Fruit fly (Drosophila melanogaster): ENCODE data around the gene SmydA-3.

The SmydA-3 gene

DNA sequence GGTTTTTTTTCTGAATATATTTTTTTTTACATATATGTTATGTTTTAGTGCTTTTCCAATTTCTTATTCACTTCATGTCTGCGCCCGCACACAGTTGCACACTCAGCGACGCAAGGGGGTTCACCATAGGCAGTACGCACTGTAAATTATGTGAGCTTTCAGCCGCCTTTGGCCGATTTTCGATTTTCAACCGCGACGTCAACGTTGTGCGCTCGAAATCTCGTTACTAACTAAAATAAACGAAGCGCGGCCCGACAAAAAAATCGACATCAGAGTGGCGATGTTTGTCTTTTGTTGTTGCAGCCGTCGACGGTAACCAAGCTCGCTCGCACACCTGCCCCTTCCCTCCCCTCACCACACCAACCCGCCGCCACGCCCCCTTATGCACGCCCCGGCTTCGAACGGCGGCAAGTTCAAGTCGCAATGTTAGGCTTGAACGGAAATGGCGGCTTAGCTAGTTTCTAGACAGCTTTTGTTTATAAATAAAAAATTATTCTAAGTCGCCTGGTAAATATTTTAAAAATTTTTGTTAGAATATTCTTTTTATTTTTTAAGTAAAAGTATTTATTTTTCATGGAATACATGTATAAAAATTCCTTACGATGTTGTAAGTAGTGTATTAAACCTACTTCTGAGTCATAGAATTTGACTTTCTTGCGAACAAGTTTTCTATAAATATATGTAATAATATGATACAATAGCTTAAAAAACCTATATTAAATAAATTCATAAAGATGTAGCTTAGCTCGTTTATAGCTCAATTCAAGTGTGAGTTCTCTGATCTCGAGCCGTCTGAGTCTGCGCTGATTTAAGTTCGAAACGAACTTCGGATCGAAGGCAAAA is 48.8 kb upstream of the SmydA-3 start, which contains the start of gene CG31869 (continued):
- no peak for TF ChIP-seq CG30403 (GFP tag; optimal IDR thresholded peaks at IDR 0.05)
- no peak for TF ChIP-seq unc-4 (GFP tag; IDR thresholded peaks at IDR 0.05; ENCODE audit: partially characterized antibody)
- no peak for TF ChIP-seq CG7357 (GFP tag; IDR thresholded peaks at IDR 0.05)
- no peak for TF ChIP-seq CG3995 (GFP tag; optimal IDR thresholded peaks at IDR 0.05)
- 0 out of 2 replicates have a peak, but pooled peaks have one; percentile 19 for TF ChIP-seq E2f1 (GFP tag; IDR thresholded peaks at IDR 0.05)
- TF ChIP-seq HLHmδ (GFP tag; optimal IDR thresholded peaks at IDR 0.05), result no peak
- TF ChIP-seq gt (GFP tag; IDR thresholded peaks at IDR 0.05), result no peak
- no peak for TF ChIP-seq slp2 (GFP tag; optimal IDR thresholded peaks at IDR 0.05)
- TF ChIP-seq Hmr (GFP tag; optimal IDR thresholded peaks at IDR 0.05), result no peak
- no peak for TF ChIP-seq ab (GFP tag; optimal IDR thresholded peaks at IDR 0.05)
- TF ChIP-seq CG10565 (GFP tag; optimal IDR thresholded peaks at IDR 0.05), result no peak
- TF ChIP-seq h (optimal IDR thresholded peaks at IDR 0.05), result no peak
- no peak for TF ChIP-seq zf30C (GFP tag; optimal IDR thresholded peaks at IDR 0.05)
- peak; percentile 28; the same call in 1 of the 2 replicates for TF ChIP-seq H2.0 (GFP tag; IDR thresholded peaks at IDR 0.05)
- no peak for TF ChIP-seq Abd-B (GFP tag; optimal IDR thresholded peaks at IDR 0.05)
- TF ChIP-seq tgo (GFP tag; IDR thresholded peaks at IDR 0.05), result no peak
- TF ChIP-seq ase (GFP tag; IDR thresholded peaks at IDR 0.05), result no peak
- TF ChIP-seq CG10462 (GFP tag; optimal IDR thresholded peaks at IDR 0.05), result no peak
- no peak for TF ChIP-seq B-H2 (GFP tag; optimal IDR thresholded peaks at IDR 0.05)
- TF ChIP-seq CG10274 (GFP tag; optimal IDR thresholded peaks at IDR 0.05), result no peak
- TF ChIP-seq CG18262 (tag; optimal IDR thresholded peaks at IDR 0.05), result no peak
- TF ChIP-seq hb (GFP tag; IDR thresholded peaks at IDR 0.05; ENCODE audit: partially characterized antibody), result no peak
- TF ChIP-seq CG13424 (tag; optimal IDR thresholded peaks at IDR 0.05), result no peak
- no peak for TF ChIP-seq Hand (GFP tag; optimal IDR thresholded peaks at IDR 0.05)
- TF ChIP-seq CG16813 (GFP tag; IDR thresholded peaks at IDR 0.05; ENCODE audit: partially characterized antibody), result no peak
- TF ChIP-seq CG17385 (GFP tag; optimal IDR thresholded peaks at IDR 0.05), result no peak
- no peak for TF ChIP-seq CkIIα-i1 (GFP tag; IDR thresholded peaks at IDR 0.05)
- no peak for TF ChIP-seq phol (tag; optimal IDR thresholded peaks at IDR 0.05)
- TF ChIP-seq CG3838 (GFP tag; optimal IDR thresholded peaks at IDR 0.05), result no peak
- TF ChIP-seq CG4730 (GFP tag; IDR thresholded peaks at IDR 0.05), result 0 out of 2 replicates have a peak, but pooled peaks have one; percentile 15
- TF ChIP-seq vnd (GFP tag; IDR thresholded peaks at IDR 0.05; ENCODE audit: partially characterized antibody), result no peak
- no peak for TF ChIP-seq jumu (GFP tag; optimal IDR thresholded peaks at IDR 0.05)
- TF ChIP-seq Bdp1 (GFP tag; optimal IDR thresholded peaks at IDR 0.05), result no peak
- TF ChIP-seq insv (GFP tag; optimal IDR thresholded peaks at IDR 0.05), result no peak
- no peak for TF ChIP-seq CG33213 (GFP tag; optimal IDR thresholded peaks at IDR 0.05)
- TF ChIP-seq CG18619 (GFP tag; optimal IDR thresholded peaks at IDR 0.05), result no peak
- TF ChIP-seq CG4328 (GFP tag; optimal IDR thresholded peaks at IDR 0.05), result no peak
- TF ChIP-seq Mrtf (GFP tag; IDR thresholded peaks at IDR 0.05), result no peak; the same call in 2 of the 3 replicates
- TF ChIP-seq CG11696 (GFP tag; IDR thresholded peaks at IDR 0.05), result no peak
- no peak for TF ChIP-seq tna (GFP tag; IDR thresholded peaks at IDR 0.05; ENCODE audit: partially characterized antibody)
- no peak for TF ChIP-seq CG12236 (GFP tag; optimal IDR thresholded peaks at IDR 0.05)
- no peak for TF ChIP-seq Asciz (GFP tag; optimal IDR thresholded peaks at IDR 0.05)
- no peak for TF ChIP-seq ham (GFP tag; IDR thresholded peaks at IDR 0.05)
- peak; percentile 40; the same call in 1 of the 2 replicates for TF ChIP-seq ttk (GFP tag; IDR thresholded peaks at IDR 0.05)
- no peak for TF ChIP-seq jigr1 (GFP tag; IDR thresholded peaks at IDR 0.05)
- no peak for TF ChIP-seq sc (optimal IDR thresholded peaks at IDR 0.05)
- no peak for TF ChIP-seq sc (GFP tag; optimal IDR thresholded peaks at IDR 0.05)
- TF ChIP-seq sim (GFP tag; IDR thresholded peaks at IDR 0.05), result no peak
- peak; percentile 23; the same call in 1 of the 2 replicates for TF ChIP-seq sisA (GFP tag; IDR thresholded peaks at IDR 0.05)
- TF ChIP-seq Atf3 (GFP tag; optimal IDR thresholded peaks at IDR 0.05), result no peak

Measured in whole organism, embryonic.